Fruit fly (Drosophila melanogaster) whole organism, adult: Measurements from ENCODE around the gene CG6106.

ENCODE experiments used
- CG11617 ChIP-seq: fragments of 200-800 bp; sonication (Bioruptor generic); optimal IDR thresholded peaks from 2 replicates; lab custom pipeline; 2017; ENCODE audit warnings: mild to moderate bottlenecking, missing biosample characterization, missing genetic modification reagents, missing genetic modification characterization
- CG12768 ChIP-seq: fragments of 200-800 bp; sonication (Bioruptor generic); optimal IDR thresholded peaks from 2 replicates; lab custom pipeline; 2017; ENCODE audit warnings: missing biosample characterization, missing genetic modification characterization, mild to moderate bottlenecking, moderate library complexity, missing genetic modification reagents
- CG14711 ChIP-seq: fragments of 200-800 bp; sonication (Bioruptor generic); optimal IDR thresholded peaks from 2 replicates; lab custom pipeline; 2018; ENCODE audit warnings: missing biosample characterization, mild to moderate bottlenecking, missing genetic modification characterization, moderate library complexity
- CG1620 ChIP-seq: fragments of 200-800 bp; sonication (Bioruptor generic); optimal IDR thresholded peaks from 2 replicates; lab custom pipeline; 2016; ENCODE audit warnings: missing biosample characterization, missing genetic modification characterization
- CG33017 ChIP-seq: fragments of 200-800 bp; sonication (Bioruptor generic); optimal IDR thresholded peaks from 2 replicates; lab custom pipeline; 2018; ENCODE audit warnings: missing biosample characterization, mild to moderate bottlenecking, missing genetic modification characterization, moderate library complexity
- CG5204 ChIP-seq: fragments of 200-800 bp; sonication (Bioruptor generic); optimal IDR thresholded peaks from 2 replicates; lab custom pipeline; 2016; ENCODE audit warnings: missing biosample characterization, missing genetic modification characterization
- CG7045 ChIP-seq: fragments of 200-800 bp; sonication (Bioruptor generic); optimal IDR thresholded peaks from 2 replicates; lab custom pipeline; 2017; ENCODE audit warnings: missing biosample characterization, mild to moderate bottlenecking, missing genetic modification characterization
- CG7101 ChIP-seq: fragments of 200-800 bp; sonication (Bioruptor generic); optimal IDR thresholded peaks from 2 replicates; lab custom pipeline; 2018; ENCODE audit warnings: missing biosample characterization, mild to moderate bottlenecking, missing genetic modification characterization, moderate library complexity
- Clk ChIP-seq: fragments of 200-800 bp; sonication (Bioruptor generic); optimal IDR thresholded peaks from 2 replicates; lab custom pipeline; 2017; ENCODE audit warnings: missing biosample characterization, missing genetic modification characterization
- Crg-1 ChIP-seq: fragments of 200-800 bp; sonication (Bioruptor generic); optimal IDR thresholded peaks from 2 replicates; lab custom pipeline; 2016; ENCODE audit warnings: missing biosample characterization, missing genetic modification characterization
- Hr96 ChIP-seq: fragments of 200-800 bp; sonication (Bioruptor generic); optimal IDR thresholded peaks from 2 replicates; lab custom pipeline; 2016; ENCODE audit warnings: missing biosample characterization, missing genetic modification characterization
- Mnt ChIP-seq: fragments of 200-800 bp; sonication (Bioruptor generic); optimal IDR thresholded peaks from 2 replicates; lab custom pipeline; 2016; ENCODE audit warnings: missing biosample characterization, mild to moderate bottlenecking, missing genetic modification characterization
- bab1 ChIP-seq: fragments of 200-800 bp; sonication (Bioruptor generic); optimal IDR thresholded peaks from 3 replicates; lab custom pipeline; 2019; ENCODE audit warnings: missing biosample characterization, mild to moderate bottlenecking, missing genetic modification characterization, moderate library complexity
- cic ChIP-seq: fragments of 200-800 bp; sonication (Bioruptor generic); optimal IDR thresholded peaks from 2 replicates; lab custom pipeline; 2017; ENCODE audit warnings: missing biosample characterization, mild to moderate bottlenecking, missing genetic modification characterization, moderate library complexity
- cnc ChIP-seq, 2 experiments: fragments of >200 bp; optimal IDR thresholded peaks; 2 replicates each; lab custom pipeline; 2017
- kay ChIP-seq: fragments of 200-800 bp; sonication (Bioruptor generic); peaks from one replicate; lab custom pipeline; 2016; ENCODE audit warnings: missing biosample characterization, missing genetic modification characterization, borderline replicate concordance
- ovo ChIP-seq: fragments of 200-800 bp; sonication (Bioruptor generic); optimal IDR thresholded peaks from 2 replicates; lab custom pipeline; 2016; ENCODE audit warnings: missing biosample characterization, missing genetic modification characterization
- pad ChIP-seq: fragments of 200-800 bp; sonication (Bioruptor generic); optimal IDR thresholded peaks from 3 replicates; lab custom pipeline; 2017; ENCODE audit warnings: missing biosample characterization, missing genetic modification characterization, mild to moderate bottlenecking, moderate library complexity, missing genetic modification reagents
- tj ChIP-seq: fragments of 200-800 bp; sonication (Bioruptor generic); optimal IDR thresholded peaks from 3 replicates; lab custom pipeline; 2017; ENCODE audit warnings: missing biosample characterization, mild to moderate bottlenecking, missing genetic modification characterization, moderate library complexity
- toe ChIP-seq: fragments of 200-800 bp; sonication (Bioruptor generic); optimal IDR thresholded peaks from 2 replicates; lab custom pipeline; 2016; ENCODE audit warnings: missing biosample characterization, missing genetic modification characterization

CG6106 gene

DNA sequence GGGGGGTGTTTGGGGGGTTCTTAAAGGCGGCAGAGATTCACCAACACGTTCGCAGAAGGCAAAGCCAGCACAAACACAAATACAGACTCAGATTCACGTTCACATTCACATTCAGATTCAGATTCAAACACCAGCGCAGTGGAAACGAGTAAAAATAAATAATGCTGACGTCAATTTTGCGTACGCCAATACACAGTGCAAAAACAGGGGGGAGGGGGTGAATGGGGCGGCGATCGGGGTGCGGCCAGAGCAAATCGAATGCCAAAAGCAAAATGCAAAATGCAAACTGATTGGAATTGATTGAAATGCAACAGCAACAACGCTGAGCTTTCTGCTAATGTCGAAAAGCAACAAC is 9.9 kb downstream of the CG6106 start:
- peak; percentile 79 for TF ChIP-seq cic (GFP tag; lab: Kevin White, UChicago)
- no peak for TF ChIP-seq Crg-1 (GFP tag; lab: Kevin White, UChicago)
- TF ChIP-seq kay (GFP tag; lab: Kevin White, UChicago), result peak; percentile 71
- TF ChIP-seq CG5204, result no peak
- peak; percentile 19 for TF ChIP-seq CG12768 (GFP tag; lab: Kevin White, UChicago)
- TF ChIP-seq tj (GFP tag; lab: Kevin White, UChicago), result peak; percentile 99

- no peak for TF ChIP-seq Mnt (GFP tag; lab: Kevin White, UChicago)
- TF ChIP-seq CG7045 (GFP tag; lab: Kevin White, UChicago), result no peak
- TF ChIP-seq CG14711 (tag; lab: Kevin White, UChicago), result no peak
- no peak for TF ChIP-seq bab1 (GFP tag; lab: Kevin White, UChicago)
- TF ChIP-seq CG5204, result no peak
- TF ChIP-seq Clk (GFP tag; lab: Kevin White, UChicago), result no peak
- peak; percentile 34 for TF ChIP-seq tj (GFP tag; lab: Kevin White, UChicago)
- peak; percentile 42 for TF ChIP-seq cic (GFP tag; lab: Kevin White, UChicago)
- no peak for TF ChIP-seq CG11617 (GFP tag; lab: Kevin White, UChicago)
- no peak for TF ChIP-seq toe (GFP tag; lab: Kevin White, UChicago)
- TF ChIP-seq CG1620, result no peak
- TF ChIP-seq ovo (GFP tag; lab: Kevin White, UChicago), result peak; percentile 18
- TF ChIP-seq kay (GFP tag; lab: Kevin White, UChicago), result no peak
- TF ChIP-seq CG33017, result no peak
- TF ChIP-seq Hr96, result no peak
- TF ChIP-seq CG12768 (GFP tag; lab: Kevin White, UChicago), result peak; percentile 89
- TF ChIP-seq pad (GFP tag; lab: Kevin White, UChicago), result no peak
- TF ChIP-seq cnc (optimal IDR thresholded peaks at IDR 0.05; lab: Kevin White, UChicago), result no peak
- TF ChIP-seq Crg-1 (GFP tag; lab: Kevin White, UChicago), result no peak
- TF ChIP-seq CG7101 (tag; lab: Kevin White, UChicago), result no peak
Measured at dm6 chrX:18369767-18370166, 11.1 kb downstream of the CG6106 start.

- TF ChIP-seq cic (GFP tag; lab: Kevin White, UChicago), result peak; percentile 27
- TF ChIP-seq pad (GFP tag; lab: Kevin White, UChicago), result peak; percentile 3
- TF ChIP-seq Mnt (GFP tag; lab: Kevin White, UChicago), result peak; percentile 55
- TF ChIP-seq Crg-1 (GFP tag; lab: Kevin White, UChicago), result peak; percentile 28
- TF ChIP-seq cnc (optimal IDR thresholded peaks at IDR 0.05; lab: Kevin White, UChicago), result no peak
- no peak for TF ChIP-seq CG7045 (GFP tag; lab: Kevin White, UChicago)
- no peak for TF ChIP-seq CG12768 (GFP tag; lab: Kevin White, UChicago)
- no peak for TF ChIP-seq ovo (GFP tag; lab: Kevin White, UChicago)
- no peak for TF ChIP-seq toe (GFP tag; lab: Kevin White, UChicago)
- peak; percentile 61 for TF ChIP-seq CG1620
- TF ChIP-seq CG7101 (tag; lab: Kevin White, UChicago), result peak; percentile 22
- no peak for TF ChIP-seq CG5204
- TF ChIP-seq bab1 (GFP tag; lab: Kevin White, UChicago), result peak; percentile 40
- peak; percentile 93 for TF ChIP-seq tj (GFP tag; lab: Kevin White, UChicago)
- TF ChIP-seq CG14711 (tag; lab: Kevin White, UChicago), result peak; percentile 12
- TF ChIP-seq CG11617 (GFP tag; lab: Kevin White, UChicago), result peak; percentile 54
- no peak for TF ChIP-seq Hr96
Measured at dm6 chrX:18370775-18371735, 12.4 kb downstream of the CG6106 start.

- TF ChIP-seq CG12768 (GFP tag; lab: Kevin White, UChicago) (no peak), cic (GFP tag; lab: Kevin White, UChicago) (peak; percentile 34), CG5204 (no peak), pad (GFP tag; lab: Kevin White, UChicago) (peak; percentile 71), ovo (GFP tag; lab: Kevin White, UChicago) (peak; percentile 87)
Measured at dm6 chrX:18374421-18374935, 15.8 kb downstream of the CG6106 start.

DNA sequence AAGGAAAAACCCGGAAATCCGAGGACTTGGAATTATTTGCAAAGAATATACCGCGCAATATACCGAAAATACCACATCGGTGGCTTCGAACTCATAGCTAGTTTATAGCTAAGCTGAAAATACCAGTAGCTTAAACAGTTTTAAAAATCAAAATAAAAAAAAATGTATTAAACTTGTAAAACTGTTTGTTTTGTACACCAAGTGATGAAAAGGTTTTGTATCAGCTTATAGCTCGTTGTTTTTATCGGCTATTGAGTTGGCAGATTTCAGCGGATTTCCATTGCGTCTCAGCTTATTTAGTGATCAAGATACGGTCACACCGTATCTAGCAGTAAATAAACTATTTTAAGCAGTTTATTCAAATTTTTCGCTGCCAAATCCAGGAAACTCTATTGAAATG is 21.1 kb downstream of the CG6106 start, which contains the start of the genes por and CG6179:
TSS of gene por (minus strand) at position 64 of the 400 bp plus-strand sequence.
TSS of gene CG6179 (plus strand) at position 292 of the 400 bp plus-strand sequence.
- TF ChIP-seq pad (GFP tag; lab: Kevin White, UChicago) (no peak), kay (GFP tag; lab: Kevin White, UChicago) (no peak), CG5204 (no peak), CG7101 (tag; lab: Kevin White, UChicago) (no peak), tj (GFP tag; lab: Kevin White, UChicago) (no peak), Crg-1 (GFP tag; lab: Kevin White, UChicago) (no peak), CG11617 (GFP tag; lab: Kevin White, UChicago) (no peak), CG14711 (tag; lab: Kevin White, UChicago) (no peak), CG33017 (no peak), Mnt (GFP tag; lab: Kevin White, UChicago) (no peak)

- TF ChIP-seq tj (GFP tag; lab: Kevin White, UChicago), result no peak
- TF ChIP-seq Mnt (GFP tag; lab: Kevin White, UChicago), result peak; percentile 28
- TF ChIP-seq bab1 (GFP tag; lab: Kevin White, UChicago), result peak; percentile 54
- TF ChIP-seq Crg-1 (GFP tag; lab: Kevin White, UChicago), result no peak
- no peak for TF ChIP-seq CG12768 (GFP tag; lab: Kevin White, UChicago)
- TF ChIP-seq CG33017, result no peak
- TF ChIP-seq CG7045 (GFP tag; lab: Kevin White, UChicago), result no peak
Measured at dm6 chrX:18385056-18385455, 26.4 kb downstream of the CG6106 start, which contains the start of gene betaCOP. TSS of gene betaCOP (minus strand) at chrX:18385242.
